Worm (Caenorhabditis elegans): ENCODE measurements around the gene lgc-11.

- no peak for TF ChIP-seq nhr-237 (tag; optimal IDR thresholded peaks at IDR 0.05)
- peak; percentile 69 for TF ChIP-seq skn-1 (tag; optimal IDR thresholded peaks at IDR 0.05)
- peak; percentile 82 for TF ChIP-seq nhr-6 (tag; optimal IDR thresholded peaks at IDR 0.05)
- no peak for TF ChIP-seq peb-1 (tag; optimal IDR thresholded peaks at IDR 0.05)
- TF ChIP-seq lin-39 (tag; optimal IDR thresholded peaks at IDR 0.05) = no peak
- peak; percentile 82 for TF ChIP-seq nhr-25 (tag; optimal IDR thresholded peaks at IDR 0.05)
- no peak for TF ChIP-seq elt-3 (tag; optimal IDR thresholded peaks at IDR 0.05)
- no peak for TF ChIP-seq elt-1 (tag; optimal IDR thresholded peaks at IDR 0.05)
- TF ChIP-seq lsy-2 (tag; optimal IDR thresholded peaks at IDR 0.05) = peak; percentile 80 to 94
- no peak for TF ChIP-seq ztf-11 (tag; optimal IDR thresholded peaks at IDR 0.05)
- TF ChIP-seq ama-1 (optimal IDR thresholded peaks at IDR 0.05) = no peak
- TF ChIP-seq snpc-4 (tag; optimal IDR thresholded peaks at IDR 0.05) = peak; percentile 55
Measured at ce11 chrX:7500970-7501369, 5.5 kb downstream of the lgc-11 start, which contains the start of gene uggt-1.
